Fruit fly (Drosophila melanogaster) whole organism, wandering third instar larva: ENCODE measurements around the gene CG2186.

Experiments used
- CG32264 ChIP-seq: fragments of 200-800 bp; sonication (Bioruptor generic); optimal IDR thresholded peaks from 2 replicates; lab custom pipeline; 2016; ENCODE audit warnings: missing biosample characterization, missing genetic modification characterization
- CrebA ChIP-seq: fragments of 200-800 bp; sonication (Bioruptor generic); optimal IDR thresholded peaks from 2 replicates; lab custom pipeline; 2016; ENCODE audit warnings: missing biosample characterization, mild to moderate bottlenecking, missing genetic modification characterization, borderline replicate concordance
- Jra ChIP-seq: sonication (Bioruptor generic); optimal IDR thresholded peaks from 2 replicates; lab custom pipeline; 2016; ENCODE audit warnings: missing biosample characterization, missing genetic modification characterization
- Myc ChIP-seq: fragments of >200 bp; optimal IDR thresholded peaks from 2 replicates; lab custom pipeline; 2017
- brk ChIP-seq: fragments of 200-800 bp; sonication (Bioruptor generic); optimal IDR thresholded peaks from 2 replicates; lab custom pipeline; 2016; ENCODE audit warnings: missing biosample characterization, mild to moderate bottlenecking, missing genetic modification characterization
- dmrt93B ChIP-seq: fragments of 200-800 bp; sonication (Bioruptor generic); optimal IDR thresholded peaks from 2 replicates; lab custom pipeline; 2018; ENCODE audit warnings: missing biosample characterization, mild to moderate bottlenecking, missing genetic modification characterization
- ey ChIP-seq: fragments of 200-800 bp; sonication (Bioruptor generic); optimal IDR thresholded peaks from 2 replicates; lab custom pipeline; 2016; ENCODE audit warnings: missing biosample characterization, missing genetic modification characterization
- jim ChIP-seq: fragments of 175-275, 200-325 bp; sonication (Bioruptor generic); optimal IDR thresholded peaks from 2 replicates; lab custom pipeline; 2016; ENCODE audit warnings: missing biosample characterization, mild to moderate bottlenecking, missing genetic modification characterization
- psq ChIP-seq: fragments of 200-800 bp; sonication (Bioruptor generic); optimal IDR thresholded peaks from 3 replicates; lab custom pipeline; 2017; ENCODE audit warnings: missing biosample characterization, mild to moderate bottlenecking, missing genetic modification characterization, moderate library complexity

- TF ChIP-seq dmrt93B (GFP tag; lab: Kevin White, UChicago), result no peak
- TF ChIP-seq jim (GFP tag; lab: Kevin White, UChicago), result no peak
- TF ChIP-seq ey (GFP tag; lab: Kevin White, UChicago), result no peak
- TF ChIP-seq Myc (lab: Kevin White, UChicago), result no peak
- TF ChIP-seq CG32264 (GFP tag; lab: Kevin White, UChicago), result no peak
- no peak for TF ChIP-seq CrebA (GFP tag; lab: Kevin White, UChicago)
- no peak for TF ChIP-seq brk
- TF ChIP-seq Jra (GFP tag; lab: Kevin White, UChicago), result no peak
- no peak for TF ChIP-seq psq (GFP tag; lab: Kevin White, UChicago)
Measured at dm6 chrX:10823441-10823818, 34.0 kb upstream of the CG2186 start.
